Worm (Caenorhabditis elegans): Measurements from ENCODE around the gene T26G10.5.

DNA sequence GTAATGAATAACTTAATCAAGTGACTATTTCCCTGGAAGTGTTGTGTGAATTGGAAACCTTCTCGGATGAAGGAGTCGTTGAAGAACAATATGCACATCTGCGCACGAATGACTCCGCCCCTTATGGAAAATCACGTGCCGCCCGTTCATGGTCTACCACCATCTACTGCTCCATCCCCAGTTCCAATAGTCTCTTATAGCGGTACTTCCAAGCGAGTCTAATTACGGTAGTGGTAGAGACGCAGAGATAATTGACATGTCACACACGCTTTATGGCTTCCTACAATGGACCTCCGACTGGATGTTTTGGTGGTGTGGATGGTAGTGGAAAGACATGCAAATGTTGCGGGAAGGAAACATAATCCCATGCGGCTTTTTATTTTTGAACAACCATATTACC is 24.7 kb upstream of the T26G10.5 start:
- TF ChIP-seq cog-1 (tag; optimal IDR thresholded peaks at IDR 0.05) (no peak), klf-2 (GFP tag; conservative IDR thresholded peaks at IDR 0.05) (no peak), med-1 (GFP tag; optimal IDR thresholded peaks at IDR 0.05; ENCODE audit: insufficient read depth) (no peak), ref-1 (GFP tag; conservative IDR thresholded peaks at IDR 0.05) (no peak), T22C8.4 (GFP tag; IDR thresholded peaks at IDR 0.05) (no peak), flt-1 (GFP tag; IDR thresholded peaks at IDR 0.05) (no peak)

All from whole organism, midembryonic.